Worm (Caenorhabditis elegans): Measurements from ENCODE around the gene txt-5.
A peak's percentile ranks its signal among the peaks of the same experiment; 100 is the strongest.

The txt-5 gene

DNA sequence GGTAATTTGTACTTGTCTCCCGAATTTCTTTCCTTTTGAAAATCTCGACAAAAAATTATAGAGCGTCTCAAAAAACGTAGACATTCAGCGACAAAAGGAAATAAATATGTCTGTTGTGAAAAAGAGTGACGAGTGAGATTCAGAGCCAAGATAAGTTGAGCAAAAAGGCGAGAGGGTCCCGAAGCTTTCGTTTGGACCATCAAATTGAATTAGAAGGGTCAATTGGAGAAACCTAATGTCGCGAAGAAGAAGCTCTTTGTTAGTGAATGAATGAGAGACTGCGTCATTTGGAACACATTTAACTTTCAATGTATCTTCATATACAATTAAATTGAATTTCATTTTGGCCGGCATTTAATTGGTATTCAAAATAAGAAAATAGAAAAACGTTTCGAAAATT, 20.4 kb downstream of the txt-5 start:
- TF ChIP-seq ceh-48 (tag; optimal IDR thresholded peaks at IDR 0.05) (no peak), unc-42 (tag; optimal IDR thresholded peaks at IDR 0.05) (peak; percentile 95), unc-55 (GFP tag; optimal IDR thresholded peaks at IDR 0.05) (no peak), ttx-3 (tag; optimal IDR thresholded peaks at IDR 0.05) (no peak), ceh-9 (tag; optimal IDR thresholded peaks at IDR 0.05) (no peak), nhr-11 (tag; optimal IDR thresholded peaks at IDR 0.05) (no peak)

DNA sequence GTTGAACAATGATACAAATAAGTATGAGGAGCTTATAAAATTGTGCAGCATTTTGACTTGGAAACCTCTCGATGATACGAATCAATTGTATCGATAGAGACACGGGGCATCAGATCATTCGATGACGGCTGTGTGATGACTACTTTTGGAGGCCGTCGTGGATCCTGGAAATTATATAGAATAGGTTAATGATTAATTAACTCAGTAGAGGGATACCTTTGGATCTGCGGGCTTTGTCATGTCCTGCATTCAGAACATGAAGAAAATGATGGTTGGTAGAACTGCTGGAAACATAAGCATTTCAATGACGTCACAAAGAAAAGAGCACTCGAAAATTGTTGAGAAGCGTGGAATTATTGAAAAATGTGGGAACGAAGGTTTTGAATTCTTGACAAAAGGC, 22.3 kb downstream of the txt-5 start, which contains the start of gene ZK742.6:
TSS of gene ZK742.6 (minus strand) at position 342 of the 400 bp plus-strand sequence.
- TF ChIP-seq pqm-1 (tag; optimal IDR thresholded peaks at IDR 0.05) (no peak), K02D7.2 (tag; optimal IDR thresholded peaks at IDR 0.05) (no peak), ceh-48 (tag; optimal IDR thresholded peaks at IDR 0.05) (no peak), hlh-13 (GFP tag; optimal IDR thresholded peaks at IDR 0.05) (no peak), rnt-1 (tag; optimal IDR thresholded peaks at IDR 0.05) (no peak), unc-55 (GFP tag; optimal IDR thresholded peaks at IDR 0.05) (no peak), elt-4 (tag; optimal IDR thresholded peaks at IDR 0.05) (no peak), ceh-22 (tag; optimal IDR thresholded peaks at IDR 0.05) (no peak), pha-2 (tag; optimal IDR thresholded peaks at IDR 0.05) (no peak), sox-4 (tag; optimal IDR thresholded peaks at IDR 0.05) (no peak), tbx-7 (tag; optimal IDR thresholded peaks at IDR 0.05) (no peak), nhr-232 (tag; optimal IDR thresholded peaks at IDR 0.05) (no peak), ceh-6 (GFP tag; optimal IDR thresholded peaks at IDR 0.05) (no peak), sox-2 (GFP tag; IDR thresholded peaks at IDR 0.05) (no peak), fkh-10 (GFP tag; optimal IDR thresholded peaks at IDR 0.05) (no peak), syd-9 (tag; optimal IDR thresholded peaks at IDR 0.05) (no peak), unc-86 (tag; optimal IDR thresholded peaks at IDR 0.05) (no peak), ceh-31 (tag; optimal IDR thresholded peaks at IDR 0.05) (no peak), hlh-6 (tag; optimal IDR thresholded peaks at IDR 0.05) (no peak), dmd-4 (tag; optimal IDR thresholded peaks at IDR 0.05; ENCODE audit: borderline replicate concordance) (no peak)

DNA sequence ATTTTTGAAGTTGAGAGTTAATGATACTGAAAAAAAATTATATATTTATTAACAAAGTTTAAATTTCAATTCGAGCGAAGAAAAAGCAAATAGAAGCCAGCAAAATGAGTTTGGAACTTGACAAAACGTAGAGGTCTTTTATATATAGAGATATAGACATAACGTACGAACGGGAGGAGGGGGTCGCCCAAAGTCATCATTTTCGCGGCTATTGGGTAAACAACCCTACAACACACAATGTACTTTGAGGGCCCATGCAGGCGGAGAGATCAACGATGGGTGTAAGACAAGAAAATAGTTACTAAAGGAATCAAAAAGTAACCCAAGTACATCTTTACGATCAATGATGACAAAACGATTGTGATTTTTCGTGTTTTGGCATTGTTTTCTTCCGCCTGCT, 25.2 kb downstream of the txt-5 start, which contains the start of gene ZK742.4:
TSS of gene ZK742.4 (minus strand) at position 35 of the 400 bp plus-strand sequence.
- TF ChIP-seq tbx-2 (tag; optimal IDR thresholded peaks at IDR 0.05) (peak; percentile 12), T23F11.4 (GFP tag; optimal IDR thresholded peaks at IDR 0.05) (no peak), hlh-30 (tag; optimal IDR thresholded peaks at IDR 0.05; ENCODE audit: insufficient read depth) (no peak)

DNA sequence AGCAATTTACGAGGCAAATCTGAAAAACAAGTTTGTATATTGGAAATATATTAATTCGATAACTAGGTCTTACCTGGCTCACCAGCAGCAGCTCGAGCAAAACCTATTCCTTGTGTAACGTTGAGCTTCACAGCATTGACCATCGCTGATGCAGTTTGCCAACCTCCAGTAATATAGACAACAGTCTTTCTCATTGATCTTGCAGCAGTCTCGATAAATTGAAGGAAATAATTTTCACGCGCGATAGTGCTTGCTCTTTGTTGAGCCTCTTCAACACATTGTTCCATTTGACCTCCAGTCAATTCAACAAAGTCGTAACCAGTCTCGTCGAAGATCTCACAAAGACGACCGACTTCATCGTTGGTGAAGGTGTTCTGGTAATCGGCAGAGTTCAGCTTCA, 26.3 kb downstream of the txt-5 start:
- TF ChIP-seq ceh-22 (tag; optimal IDR thresholded peaks at IDR 0.05) (no peak), ztf-16 (tag; optimal IDR thresholded peaks at IDR 0.05) (no peak), nhr-11 (tag; optimal IDR thresholded peaks at IDR 0.05) (no peak), nhr-232 (tag; optimal IDR thresholded peaks at IDR 0.05) (no peak)

DNA sequence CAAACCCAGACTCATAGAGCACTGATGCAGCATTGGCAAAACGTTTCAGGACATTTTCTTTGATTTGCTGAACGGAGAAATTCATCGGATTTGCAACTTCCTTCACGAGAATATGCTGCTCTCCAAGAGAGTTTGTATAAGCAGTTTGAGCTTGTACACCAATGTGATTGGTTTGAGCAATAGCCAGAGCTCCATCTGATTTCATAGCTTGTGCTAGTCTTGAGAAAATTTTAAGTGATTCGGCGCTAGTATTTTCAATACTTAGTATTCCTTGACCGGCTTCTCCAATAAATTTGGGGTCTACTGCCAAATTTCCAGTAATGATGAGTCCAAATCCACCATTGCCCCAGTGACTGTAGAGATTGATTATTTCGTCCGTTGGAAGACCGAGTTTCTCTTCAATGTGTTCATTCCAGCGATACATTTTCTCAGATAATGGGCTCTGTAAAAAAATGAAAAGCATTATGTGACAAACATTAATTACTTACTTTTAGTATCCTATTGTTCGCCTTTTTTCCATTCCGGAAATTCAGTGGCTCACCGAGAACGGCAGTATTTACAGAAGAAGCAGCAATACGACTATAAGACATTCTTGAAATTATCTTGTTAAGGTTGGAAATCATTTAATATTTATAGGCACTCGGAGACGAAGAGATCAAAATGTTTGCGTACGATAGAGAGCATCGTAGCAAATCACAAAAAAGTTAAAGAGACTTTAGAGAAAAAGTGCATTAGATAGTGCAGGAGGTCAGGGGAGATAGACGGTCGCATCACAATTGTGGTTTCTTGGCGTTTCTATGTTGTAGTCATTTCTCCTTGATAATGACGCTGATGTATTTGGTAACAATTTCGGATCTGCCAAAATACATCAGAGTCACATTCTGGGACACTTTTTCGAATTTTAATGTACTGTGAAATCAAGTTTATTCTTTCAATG, 27.3 kb downstream of the txt-5 start, which contains the start of gene ZK742.3:
TSS of gene ZK742.3 (minus strand) at position 593 of the 937 bp plus-strand sequence.
- TF ChIP-seq elt-2 (tag; optimal IDR thresholded peaks at IDR 0.05) = no peak
- TF ChIP-seq nhr-232 (tag; optimal IDR thresholded peaks at IDR 0.05) = no peak
- TF ChIP-seq ceh-48 (tag; optimal IDR thresholded peaks at IDR 0.05) = no peak
- no peak for TF ChIP-seq pax-1 (tag; optimal IDR thresholded peaks at IDR 0.05)
- no peak for TF ChIP-seq unc-55 (GFP tag; optimal IDR thresholded peaks at IDR 0.05)
- no peak for TF ChIP-seq zip-5 (tag; optimal IDR thresholded peaks at IDR 0.05)
- TF ChIP-seq lin-11 (tag; optimal IDR thresholded peaks at IDR 0.05) = no peak
